Worm (Caenorhabditis elegans) whole organism, early embryonic: ENCODE data around the gene clec-242.

ENCODE experiments used
- B0310.2 ChIP-seq: sonication (generic microtip); optimal IDR thresholded peaks from 2 replicates; lab custom pipeline; 2016; ENCODE audit warnings: mild to moderate bottlenecking, missing genetic modification characterization, missing compliant biosample characterization
- aly-1 ChIP-seq: sonication (generic microtip); optimal IDR thresholded peaks from 2 replicates; lab custom pipeline; 2016; ENCODE audit warnings: missing genetic modification characterization, missing compliant biosample characterization
- ama-1 ChIP-seq: fragments of 150-350 bp; optimal IDR thresholded peaks from 2 replicates; lab custom pipeline; 2014
- ceh-36 ChIP-seq: sonication (generic microtip); optimal IDR thresholded peaks from 2 replicates; lab custom pipeline; 2016; ENCODE audit warnings: missing genetic modification characterization, inconsistent platforms, missing compliant biosample characterization
- ets-7 ChIP-seq: sonication (generic microtip); optimal IDR thresholded peaks from 2 replicates; lab custom pipeline; 2016; ENCODE audit warnings: missing genotype, missing genetic modification characterization, missing compliant biosample characterization
- flt-1 ChIP-seq: fragments of 200-800 bp; sonication (Bioruptor generic); IDR thresholded peaks from 2 replicates; pipeline ENCODE4 v1.3.6; 2022; ENCODE audit warnings: missing genetic modification characterization, missing compliant biosample characterization
- hmbx-1 ChIP-seq: sonication (generic microtip); optimal IDR thresholded peaks from 2 replicates; lab custom pipeline; 2016; ENCODE audit warnings: mild to moderate bottlenecking, missing genetic modification characterization, missing compliant biosample characterization
- hmg-4 ChIP-seq: fragments of 200-800 bp; sonication (Bioruptor generic); optimal IDR thresholded peaks from 2 replicates; lab custom pipeline; 2018; ENCODE audit warnings: mild to moderate bottlenecking, missing genetic modification characterization, missing compliant biosample characterization
- hnd-1 ChIP-seq: sonication (generic microtip); optimal IDR thresholded peaks from 2 replicates; lab custom pipeline; 2016; ENCODE audit warnings: missing genetic modification characterization, missing compliant biosample characterization
- pes-1 ChIP-seq: fragments of 200-800 bp; sonication (Bioruptor generic); IDR thresholded peaks from 2 replicates; pipeline ENCODE4 v1.3.6; 2022; ENCODE audit warnings: missing genetic modification reagents, missing genetic modification characterization, missing compliant biosample characterization
- scrt-1 ChIP-seq: fragments of 200-800 bp; sonication (Bioruptor generic); IDR thresholded peaks from 2 replicates; pipeline ENCODE4 v1.3.6; 2022; ENCODE audit warnings: missing genetic modification characterization, missing compliant biosample characterization
- tra-4 ChIP-seq: sonication (generic microtip); optimal IDR thresholded peaks from 2 replicates; lab custom pipeline; 2017; ENCODE audit warnings: missing genetic modification characterization, missing compliant biosample characterization

DNA sequence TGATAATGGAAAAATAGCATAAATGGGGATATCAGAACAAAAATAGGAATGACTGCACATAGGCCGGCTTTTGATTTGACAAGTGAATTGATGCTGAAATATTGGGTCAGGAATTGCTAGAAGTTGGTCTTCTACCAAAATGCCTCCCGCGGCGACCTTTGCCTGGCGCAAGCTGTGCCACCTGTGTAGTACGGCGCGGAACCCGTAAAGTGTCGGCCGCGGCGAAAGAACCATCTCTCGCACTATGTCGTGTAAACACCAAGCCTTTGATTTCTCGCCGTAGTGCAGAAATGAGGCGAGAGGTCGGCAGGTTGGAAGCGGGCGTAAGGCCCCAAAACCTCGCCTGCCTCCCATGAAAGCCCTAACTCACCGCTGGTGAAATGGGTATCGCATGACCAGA, 16.1 kb upstream of the clec-242 start:
- TF ChIP-seq scrt-1 (no peak), pes-1 (GFP tag; lab: Robert Waterston, UW) (no peak), tra-4 (tag; lab: Kevin White, UChicago) (no peak), ets-7 (tag; lab: Kevin White, UChicago) (no peak), ama-1 (lab: Kevin White, UChicago) (no peak), flt-1 (GFP tag; lab: Robert Waterston, UW) (no peak), aly-1 (tag; lab: Kevin White, UChicago) (no peak), hmbx-1 (tag; lab: Kevin White, UChicago) (no peak), B0310.2 (tag; lab: Kevin White, UChicago) (no peak), ceh-36 (no peak), hnd-1 (tag; lab: Kevin White, UChicago) (no peak), hmg-4 (no peak)
